Fruit fly (Drosophila melanogaster): ENCODE results near the gene fd3F.
A peak's percentile ranks its signal among the peaks of the same experiment; 100 is the strongest.

Gene fd3F

dm6 chrX:3831761-3832160 is 29.6 kb downstream of the fd3F start:
- TF ChIP-seq eg (GFP tag; IDR thresholded peaks at IDR 0.05) (peak; percentile 51; the same call in 2 of the 3 replicates), acj6 (GFP tag; optimal IDR thresholded peaks at IDR 0.05) (no peak), Hr4 (GFP tag; optimal IDR thresholded peaks at IDR 0.05) (peak; percentile 15), salr (GFP tag; optimal IDR thresholded peaks at IDR 0.05) (peak in 1 of 2 experiments; percentile 11), Lpt (GFP tag; optimal IDR thresholded peaks at IDR 0.05) (peak; percentile 31), CG6276 (GFP tag; optimal IDR thresholded peaks at IDR 0.05) (peak; percentile 14), Hr39 (GFP tag; optimal IDR thresholded peaks at IDR 0.05) (peak; percentile 33), CG32006 (GFP tag; optimal IDR thresholded peaks at IDR 0.05) (peak; percentile 59), CG8319 (GFP tag; optimal IDR thresholded peaks at IDR 0.05) (no peak), CG8632 (GFP tag; optimal IDR thresholded peaks at IDR 0.05) (no peak), cyc (GFP tag; optimal IDR thresholded peaks at IDR 0.05) (peak; percentile 18), Sox102F (GFP tag; optimal IDR thresholded peaks at IDR 0.05) (peak; percentile 39), CG10669 (GFP tag; optimal IDR thresholded peaks at IDR 0.05) (no peak), Eip78C (GFP tag) (peak; percentile 81), spab (GFP tag; optimal IDR thresholded peaks at IDR 0.05) (no peak), CG34406 (GFP tag; optimal IDR thresholded peaks at IDR 0.05) (no peak), Gug (GFP tag; IDR thresholded peaks at IDR 0.05) (peak; percentile 45; the same call in 1 of the 2 replicates), CG8119 (GFP tag; IDR thresholded peaks at IDR 0.05) (peak; percentile 63; the same call in 2 of the 3 replicates), topi (GFP tag; optimal IDR thresholded peaks at IDR 0.05) (peak; percentile 42), Smox (GFP tag; optimal IDR thresholded peaks at IDR 0.05) (peak; percentile 33), OdsH (GFP tag; optimal IDR thresholded peaks at IDR 0.05) (peak; percentile 32), vri (GFP tag; optimal IDR thresholded peaks at IDR 0.05) (peak; percentile 3), CG15336 (GFP tag; IDR thresholded peaks at IDR 0.05) (peak; percentile 66), CG3032 (tag; optimal IDR thresholded peaks at IDR 0.05) (peak; percentile 4), esn (GFP tag; optimal IDR thresholded peaks at IDR 0.05) (peak; percentile 35), Eip75B (GFP tag; optimal IDR thresholded peaks at IDR 0.05) (no peak), svp (GFP tag) (peak; percentile 75), CG6792 (GFP tag; optimal IDR thresholded peaks at IDR 0.05) (peak; percentile 19), fd59A (GFP tag; optimal IDR thresholded peaks at IDR 0.05) (no peak), CG11294 (GFP tag; IDR thresholded peaks at IDR 0.05) (no peak), pdm3 (GFP tag; optimal IDR thresholded peaks at IDR 0.05) (peak; percentile 48), Met (GFP tag; optimal IDR thresholded peaks at IDR 0.05) (peak; percentile 38), achi (GFP tag; optimal IDR thresholded peaks at IDR 0.05) (peak; percentile 36), Sox14 (GFP tag; optimal IDR thresholded peaks at IDR 0.05) (peak; percentile 24), lz (GFP tag; optimal IDR thresholded peaks at IDR 0.05) (peak; percentile 8), CG10631 (GFP tag; optimal IDR thresholded peaks at IDR 0.05) (peak; percentile 27), net (GFP tag; optimal IDR thresholded peaks at IDR 0.05) (no peak), CG3919 (GFP tag; optimal IDR thresholded peaks at IDR 0.05) (peak; percentile 45), CG6163 (GFP tag; IDR thresholded peaks at IDR 0.05) (0 out of 3 replicates have a peak, but pooled peaks have one; percentile 24), fkh (GFP tag; optimal IDR thresholded peaks at IDR 0.05) (no peak), Ets21C (GFP tag; optimal IDR thresholded peaks at IDR 0.05) (peak; percentile 9), fd85E (GFP tag; optimal IDR thresholded peaks at IDR 0.05) (no peak), CG16779 (tag; optimal IDR thresholded peaks at IDR 0.05) (no peak), CG31627 (GFP tag; optimal IDR thresholded peaks at IDR 0.05) (peak; percentile 26)

dm6 chrX:3832226-3832625 is 30.1 kb downstream of the fd3F start:
- no peak for TF ChIP-seq CG34406 (GFP tag; optimal IDR thresholded peaks at IDR 0.05)
- no peak for TF ChIP-seq CG6792 (GFP tag; optimal IDR thresholded peaks at IDR 0.05)
- no peak for TF ChIP-seq Hr4 (GFP tag; optimal IDR thresholded peaks at IDR 0.05)
- peak; percentile 61 for TF ChIP-seq fkh (GFP tag; optimal IDR thresholded peaks at IDR 0.05)
- no peak for TF ChIP-seq Hr39 (GFP tag; optimal IDR thresholded peaks at IDR 0.05)
- TF ChIP-seq svp (GFP tag) = no peak
- no peak for TF ChIP-seq CG1621 (tag; optimal IDR thresholded peaks at IDR 0.05)

All from whole organism, prepupa.